Fruit fly (Drosophila melanogaster): ENCODE results near the gene ImpE2.

Gene ImpE2

DNA sequence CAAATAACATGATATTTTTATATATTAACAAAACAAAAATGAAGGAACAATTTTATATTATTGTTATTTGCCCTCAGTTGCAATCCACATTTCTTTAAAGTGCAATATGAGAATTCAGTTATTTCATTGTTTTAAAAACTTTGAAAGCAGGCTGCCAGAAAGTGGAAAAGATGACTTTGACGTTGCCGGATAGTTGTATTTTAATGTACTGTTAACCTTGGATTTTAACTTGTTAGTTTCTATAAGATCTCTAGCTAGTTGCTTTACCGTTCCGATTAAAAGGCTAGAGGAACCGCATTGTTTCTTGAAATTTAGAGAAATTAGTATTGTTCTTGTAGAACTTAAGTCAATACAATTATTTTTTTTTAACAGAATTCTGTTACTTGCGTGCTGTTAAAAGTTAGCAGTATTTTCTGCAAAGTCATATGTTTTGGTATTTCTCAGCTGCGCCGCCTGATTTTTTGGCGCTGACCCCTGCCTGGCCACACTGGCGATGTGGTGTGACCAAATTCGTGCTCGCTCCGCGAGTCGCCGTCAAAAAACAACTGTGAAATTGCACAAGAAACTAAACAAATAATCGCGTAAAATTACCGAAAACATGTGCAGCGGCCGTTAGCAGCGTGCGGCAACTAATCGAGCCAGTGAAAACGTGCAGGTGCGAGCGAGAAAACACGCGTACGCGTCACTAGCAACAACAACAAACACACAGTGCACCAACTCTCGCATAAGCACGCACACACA is 3.0 kb upstream of the ImpE2 start, which contains the start of gene Eip63E (continued):
- no peak for TF ChIP-seq Deaf1 (tag; optimal IDR thresholded peaks at IDR 0.05)
- no peak for TF ChIP-seq ara (GFP tag; IDR thresholded peaks at IDR 0.05)
- TF ChIP-seq Mrtf (GFP tag; IDR thresholded peaks at IDR 0.05), result no peak
- no peak for TF ChIP-seq Ptx1 (GFP tag; IDR thresholded peaks at IDR 0.05)
- TF ChIP-seq tin (GFP tag; optimal IDR thresholded peaks at IDR 0.05), result no peak
- TF ChIP-seq crc (GFP tag; optimal IDR thresholded peaks at IDR 0.05), result no peak
- no peak for TF ChIP-seq Eip74EF (GFP tag; optimal IDR thresholded peaks at IDR 0.05)
- TF ChIP-seq peb (GFP tag; IDR thresholded peaks at IDR 0.05), result no peak
- TF ChIP-seq jigr1 (GFP tag; IDR thresholded peaks at IDR 0.05), result no peak
- TF ChIP-seq Pdp1 (GFP tag; optimal IDR thresholded peaks at IDR 0.05), result peak in 1 of 2 experiments; percentile 37
- no peak for TF ChIP-seq cad (GFP tag; optimal IDR thresholded peaks at IDR 0.05)
- TF ChIP-seq tna (GFP tag; IDR thresholded peaks at IDR 0.05; ENCODE audit: partially characterized antibody), result no peak
- no peak for TF ChIP-seq CG31388 (GFP tag; optimal IDR thresholded peaks at IDR 0.05)
- no peak for TF ChIP-seq CG9215 (GFP tag; IDR thresholded peaks at IDR 0.05)
- TF ChIP-seq CG14710 (tag; optimal IDR thresholded peaks at IDR 0.05), result peak; percentile 55
- no peak for TF ChIP-seq toy (GFP tag; IDR thresholded peaks at IDR 0.05)
- TF ChIP-seq twi (tag; optimal IDR thresholded peaks at IDR 0.05), result no peak
- TF ChIP-seq shn (GFP tag; optimal IDR thresholded peaks at IDR 0.05), result no peak
- TF ChIP-seq CG7271 (tag; optimal IDR thresholded peaks at IDR 0.05), result no peak
- TF ChIP-seq Dll (GFP tag; IDR thresholded peaks at IDR 0.05; ENCODE audit: partially characterized antibody), result peak; percentile 53; the same call in 2 of the 4 replicates
- no peak for TF ChIP-seq org-1 (GFP tag; optimal IDR thresholded peaks at IDR 0.05)
- TF ChIP-seq Hand (GFP tag; optimal IDR thresholded peaks at IDR 0.05), result no peak
- TF ChIP-seq NFAT (GFP tag; IDR thresholded peaks at IDR 0.05), result no peak
- TF ChIP-seq amos (GFP tag; IDR thresholded peaks at IDR 0.05; ENCODE audit: partially characterized antibody), result peak; percentile 45; the same call in 1 of the 2 replicates
- peak; percentile 43 for TF ChIP-seq nmo (GFP tag; optimal IDR thresholded peaks at IDR 0.05)
- TF ChIP-seq sc (optimal IDR thresholded peaks at IDR 0.05), result no peak
- TF ChIP-seq sc (GFP tag; optimal IDR thresholded peaks at IDR 0.05), result no peak
- TF ChIP-seq CG4404 (GFP tag; IDR thresholded peaks at IDR 0.05), result no peak
- TF ChIP-seq esg (GFP tag; conservative IDR thresholded peaks at IDR 0.05), result no peak
- no peak for TF ChIP-seq so (GFP tag; IDR thresholded peaks at IDR 0.05)
- no peak for TF ChIP-seq sim (GFP tag; IDR thresholded peaks at IDR 0.05)
- TF ChIP-seq CG12744 (GFP tag; optimal IDR thresholded peaks at IDR 0.05), result no peak
- TF ChIP-seq YL-1 (GFP tag; optimal IDR thresholded peaks at IDR 0.05), result peak; percentile 67
- TF ChIP-seq ham (GFP tag; IDR thresholded peaks at IDR 0.05), result no peak
- no peak for TF ChIP-seq caup (GFP tag; optimal IDR thresholded peaks at IDR 0.05; ENCODE audit: severe bottlenecking)
- no peak for TF ChIP-seq CG30020 (tag; optimal IDR thresholded peaks at IDR 0.05)
- no peak for TF ChIP-seq CG12155 (GFP tag; optimal IDR thresholded peaks at IDR 0.05)
- no peak for TF ChIP-seq exex (tag; optimal IDR thresholded peaks at IDR 0.05)
- no peak for TF ChIP-seq CG13624 (GFP tag; optimal IDR thresholded peaks at IDR 0.05)
- no peak for TF ChIP-seq seq (GFP tag; IDR thresholded peaks at IDR 0.05)
- peak in 1 of 2 experiments; percentile 39 for TF ChIP-seq bsh (GFP tag; optimal IDR thresholded peaks at IDR 0.05)
- TF ChIP-seq Drgx (GFP tag; IDR thresholded peaks at IDR 0.05), result no peak
- no peak for TF ChIP-seq CG18764 (GFP tag; optimal IDR thresholded peaks at IDR 0.05)
- no peak for TF ChIP-seq CG7357 (GFP tag; IDR thresholded peaks at IDR 0.05)
- no peak for TF ChIP-seq bab2 (GFP tag; optimal IDR thresholded peaks at IDR 0.05)
- no peak for TF ChIP-seq HLHmδ (GFP tag; optimal IDR thresholded peaks at IDR 0.05)
- TF ChIP-seq CG17385 (GFP tag; optimal IDR thresholded peaks at IDR 0.05), result peak; percentile 12
- no peak for TF ChIP-seq CG5245 (GFP tag; optimal IDR thresholded peaks at IDR 0.05)
- 0 out of 3 replicates have a peak, but pooled peaks have one; percentile 29 for TF ChIP-seq row (GFP tag; IDR thresholded peaks at IDR 0.05)
- TF ChIP-seq CG2889 (GFP tag; IDR thresholded peaks at IDR 0.05), result no peak

Data from whole organism, embryonic.